Worm (Caenorhabditis elegans): ENCODE measurements around the gene jmjd-3.1.

ce11 chrX:8601235-8601634 lies 30.4 kb downstream of the jmjd-3.1 start, which contains the start of gene F18E9.1:
- TF ChIP-seq flt-1 (GFP tag; IDR thresholded peaks at IDR 0.05) (no peak), T22C8.4 (GFP tag; IDR thresholded peaks at IDR 0.05) (no peak), ref-1 (GFP tag; conservative IDR thresholded peaks at IDR 0.05) (no peak), tab-1 (GFP tag; IDR thresholded peaks at IDR 0.05) (no peak), ztf-29 (GFP tag; IDR thresholded peaks at IDR 0.05) (no peak), cog-1 (tag; optimal IDR thresholded peaks at IDR 0.05) (no peak), ztf-23 (GFP tag; IDR thresholded peaks at IDR 0.05) (no peak), klf-2 (GFP tag; conservative IDR thresholded peaks at IDR 0.05) (no peak)
